Fruit fly (Drosophila melanogaster): ENCODE measurements around the gene Mau2.

dm6 chr3R:15205223-15205622 lies 3.8 kb upstream of the Mau2 start:
- no peak for TF ChIP-seq h (optimal IDR thresholded peaks at IDR 0.05)
- TF ChIP-seq Myc (optimal IDR thresholded peaks at IDR 0.05): no peak
- no peak for TF ChIP-seq insv (optimal IDR thresholded peaks at IDR 0.05)
- TF ChIP-seq Sin3A (optimal IDR thresholded peaks at IDR 0.05): no peak
- TF ChIP-seq psq (optimal IDR thresholded peaks at IDR 0.05): no peak

Data from Kc167 (cell line).